Worm (Caenorhabditis elegans) whole organism, L1 larva: ENCODE data around the gene F49C12.6.

ENCODE experiments used
- C04F5.9 ChIP-seq: sonication (generic microtip); optimal IDR thresholded peaks from 2 replicates; lab custom pipeline; 2016; ENCODE audit warnings: missing genetic modification characterization, missing compliant biosample characterization
- aha-1 ChIP-seq: fragments of 150-350 bp; optimal IDR thresholded peaks from 2 replicates; lab custom pipeline; 2014; ENCODE audit warnings: missing biosample characterization, missing genetic modification characterization
- blmp-1 ChIP-seq: fragments of 150-350 bp; optimal IDR thresholded peaks from 2 replicates; lab custom pipeline; 2014; ENCODE audit warnings: missing biosample characterization, missing genetic modification characterization
- ceh-8 ChIP-seq: fragments of 200-800 bp; sonication (Bioruptor generic); optimal IDR thresholded peaks from 2 replicates; lab custom pipeline; 2018; ENCODE audit warnings: mild to moderate bottlenecking, missing genetic modification characterization, moderate library complexity, missing compliant biosample characterization
- ceh-82 ChIP-seq, 3 experiments: fragments of 150-350 bp in 1 of 3; sonication (generic microtip) in 2 of 3; optimal IDR thresholded peaks; 2 replicates each; lab custom pipeline; 2014 to 2017; ENCODE audit warnings: missing biosample characterization in 3 of 3, missing genetic modification characterization in 3 of 3
- ceh-88 ChIP-seq: fragments of 200-800 bp; sonication (Bioruptor generic); IDR thresholded peaks from 2 replicates; pipeline ENCODE4 v1.3.6; 2022; ENCODE audit warnings: missing genetic modification characterization, missing compliant biosample characterization
- ceh-90 ChIP-seq: sonication (generic microtip); optimal IDR thresholded peaks from 2 replicates; lab custom pipeline; 2016; ENCODE audit warnings: missing genetic modification characterization, missing compliant biosample characterization
- dsc-1 ChIP-seq: sonication (generic microtip); optimal IDR thresholded peaks from 2 replicates; lab custom pipeline; 2016; ENCODE audit warnings: mild to moderate bottlenecking, missing genetic modification characterization, missing compliant biosample characterization
- efl-1 ChIP-seq, 4 experiments: fragments of 150-350 bp; optimal IDR thresholded peaks in 3 of 4; peaks in 1 of 4; 1 replicate in 1 of 4; 2 replicates in 3 of 4; lab custom pipeline; 2014; ENCODE audit warnings: missing biosample characterization in 2 of 4, missing genetic modification characterization in 2 of 4, missing genetic modification reagents in 2 of 4
- efl-3 ChIP-seq: fragments of 200-800 bp; sonication (Bioruptor generic); optimal IDR thresholded peaks from 2 replicates; lab custom pipeline; 2018; ENCODE audit warnings: mild to moderate bottlenecking, missing genetic modification characterization, missing compliant biosample characterization
- egl-27 ChIP-seq, 2 experiments: fragments of 150-350 bp in 1 of 2; sonication (generic microtip); optimal IDR thresholded peaks; 3 replicates each; lab custom pipeline; 2017 to 2018; ENCODE audit warnings: missing biosample characterization in 2 of 2, missing genetic modification characterization in 2 of 2, missing genetic modification reagents in 2 of 2
- elt-2 ChIP-seq: sonication (generic microtip); optimal IDR thresholded peaks from 2 replicates; lab custom pipeline; 2016; ENCODE audit warnings: missing genetic modification characterization, mild to moderate bottlenecking, inconsistent platforms, missing compliant biosample characterization, missing genetic modification reagents
- elt-3 ChIP-seq, 6 experiments: fragments of 150-350 bp in 1 of 6; sonication (generic microtip); optimal IDR thresholded peaks; 2 replicates each; lab custom pipeline; 2017 to 2018; ENCODE audit warnings: missing biosample characterization in 6 of 6, missing genetic modification characterization in 6 of 6, inconsistent platforms in 1 of 6
- ets-5 ChIP-seq: fragments of 200-800 bp; sonication (Bioruptor generic); IDR thresholded peaks from 2 replicates; pipeline ENCODE4 v1.3.6; 2022; ENCODE audit warnings: missing genetic modification characterization, missing compliant biosample characterization
- fkh-4 ChIP-seq: sonication (generic microtip); optimal IDR thresholded peaks from 2 replicates; lab custom pipeline; 2016; ENCODE audit warnings: missing compliant biosample characterization, missing genetic modification characterization, borderline replicate concordance
- fkh-8 ChIP-seq: sonication (generic microtip); optimal IDR thresholded peaks from 2 replicates; lab custom pipeline; 2016; ENCODE audit warnings: mild to moderate bottlenecking, missing genetic modification characterization, missing compliant biosample characterization
- fos-1 ChIP-seq: fragments of 150-350 bp; optimal IDR thresholded peaks from 2 replicates; lab custom pipeline; 2014; ENCODE audit warnings: missing biosample characterization, missing genetic modification characterization
- hpl-2 ChIP-seq: fragments of 150-350 bp; optimal IDR thresholded peaks from 2 replicates; lab custom pipeline; 2014; ENCODE audit warnings: missing biosample characterization, missing genetic modification reagents, missing genetic modification characterization
- irx-1 ChIP-seq: sonication (generic microtip); optimal IDR thresholded peaks from 2 replicates; lab custom pipeline; 2016; ENCODE audit warnings: missing genetic modification characterization, missing compliant biosample characterization
- isw-1 ChIP-seq: fragments of 200-800 bp; sonication (Bioruptor generic); IDR thresholded peaks from 2 replicates; pipeline ENCODE4 v1.3.6; 2022; ENCODE audit warnings: missing genetic modification characterization, missing compliant biosample characterization
- lin-13 ChIP-seq: fragments of 150-350 bp; optimal IDR thresholded peaks from 2 replicates; lab custom pipeline; 2014; ENCODE audit warnings: missing biosample characterization, missing genetic modification reagents, missing genetic modification characterization
- lin-15B ChIP-seq: fragments of 150-350 bp; sonication (generic microtip); optimal IDR thresholded peaks from 3 replicates; lab custom pipeline; 2014; ENCODE audit warnings: missing biosample characterization, missing genetic modification characterization
- mef-2 ChIP-seq: fragments of 150-350 bp; optimal IDR thresholded peaks from 2 replicates; lab custom pipeline; 2014; ENCODE audit warnings: missing biosample characterization, missing genetic modification characterization
- mep-1 ChIP-seq: fragments of 150-350 bp; optimal IDR thresholded peaks from 2 replicates; lab custom pipeline; 2014; ENCODE audit warnings: missing biosample characterization, missing genetic modification characterization
- nhr-237 ChIP-seq: fragments of 150-350 bp; optimal IDR thresholded peaks from 2 replicates; lab custom pipeline; 2014; ENCODE audit warnings: missing biosample characterization, missing genetic modification characterization
- nhr-47 ChIP-seq: sonication (generic microtip); optimal IDR thresholded peaks from 2 replicates; lab custom pipeline; 2016; ENCODE audit warnings: mild to moderate bottlenecking, missing genetic modification characterization, moderate library complexity, missing compliant biosample characterization
- nhr-76 ChIP-seq: sonication (generic microtip); optimal IDR thresholded peaks from 2 replicates; lab custom pipeline; 2017; ENCODE audit warnings: missing biosample characterization, missing genetic modification characterization
- nhr-90 ChIP-seq: sonication (generic microtip); optimal IDR thresholded peaks from 2 replicates; lab custom pipeline; 2016; ENCODE audit warnings: mild to moderate bottlenecking, missing genetic modification characterization, missing compliant biosample characterization; ENCODE audit not compliant: poor library complexity
- pag-3 ChIP-seq: sonication (generic microtip); optimal IDR thresholded peaks from 2 replicates; lab custom pipeline; 2017; ENCODE audit warnings: missing genetic modification characterization, mild to moderate bottlenecking, missing compliant biosample characterization, antibody characterized with exemption, borderline replicate concordance; ENCODE audit not compliant: insufficient read depth
- pax-3 ChIP-seq: fragments of 200-800 bp; sonication (Bioruptor generic); optimal IDR thresholded peaks from 2 replicates; lab custom pipeline; 2018; ENCODE audit warnings: mild to moderate bottlenecking, missing genetic modification characterization, moderate library complexity, missing compliant biosample characterization
- rnt-1 ChIP-seq: sonication (generic microtip); optimal IDR thresholded peaks from 2 replicates; lab custom pipeline; 2016; ENCODE audit warnings: mild to moderate bottlenecking, missing genetic modification characterization, moderate library complexity, missing compliant biosample characterization
- skn-1 ChIP-seq: fragments of 150-350 bp; optimal IDR thresholded peaks from 2 replicates; lab custom pipeline; 2014; ENCODE audit warnings: missing biosample characterization, missing genetic modification characterization
- sptf-1 ChIP-seq: fragments of 150-350 bp; optimal IDR thresholded peaks from 2 replicates; lab custom pipeline; 2014; ENCODE audit warnings: missing biosample characterization, missing genetic modification characterization
- sup-37 ChIP-seq: fragments of 200-800 bp; sonication (Bioruptor generic); optimal IDR thresholded peaks from 2 replicates; lab custom pipeline; 2018; ENCODE audit warnings: mild to moderate bottlenecking, missing genetic modification characterization, missing compliant biosample characterization
- swsn-7 ChIP-seq: sonication (generic microtip); optimal IDR thresholded peaks from 2 replicates; lab custom pipeline; 2016; ENCODE audit warnings: missing genetic modification characterization, missing compliant biosample characterization
- tbx-2 ChIP-seq: sonication (generic microtip); optimal IDR thresholded peaks from 2 replicates; lab custom pipeline; 2016; ENCODE audit warnings: missing genetic modification characterization, missing compliant biosample characterization
- unc-98 ChIP-seq: fragments of 200-800 bp; sonication (Bioruptor generic); IDR thresholded peaks from 2 replicates; pipeline ENCODE4 v1.3.6; 2022; ENCODE audit warnings: missing genetic modification characterization, missing compliant biosample characterization

Gene F49C12.6

ce11 chrIV:9267581-9267980 lies 41.3 kb downstream of the F49C12.6 start:
- TF ChIP-seq tbx-2 (tag; lab: Kevin White, UChicago): no peak
- no peak for TF ChIP-seq nhr-237 (tag; lab: Kevin White, UChicago)
- TF ChIP-seq hpl-2 (GFP tag; lab: Kevin White, UChicago): no peak
- TF ChIP-seq nhr-76 (tag; lab: Kevin White, UChicago): no peak
- TF ChIP-seq blmp-1 (tag; lab: Kevin White, UChicago): peak; percentile 56
- TF ChIP-seq, all 84 proteins: peak for 1

- no peak for TF ChIP-seq C04F5.9 (tag; lab: Kevin White, UChicago)
- no peak for TF ChIP-seq irx-1 (tag; lab: Kevin White, UChicago)
- TF ChIP-seq, all 84 proteins: peak for 0
Observed at ce11 chrIV:9266464-9266863, 42.4 kb downstream of the F49C12.6 start, which contains the start of gene Y11D7A.19. Gene Y11D7A.19 (minus strand): TSS chrIV:9266564.

ce11 chrIV:9264513-9264912 lies 44.4 kb downstream of the F49C12.6 start:
- TF ChIP-seq fos-1: no peak
- TF ChIP-seq sptf-1: no peak
- no peak for TF ChIP-seq ceh-82 (tag; optimal IDR thresholded peaks at IDR 0.05; lab: Kevin White, UChicago)
- no peak for TF ChIP-seq tbx-2 (tag; lab: Kevin White, UChicago)
- TF ChIP-seq hpl-2 (GFP tag; lab: Kevin White, UChicago): no peak
- no peak for TF ChIP-seq rnt-1 (tag; lab: Kevin White, UChicago)
- no peak for TF ChIP-seq ets-5 (GFP tag; lab: Robert Waterston, UW)
- no peak for TF ChIP-seq efl-3 (GFP tag; lab: Kevin White, UChicago)

- TF ChIP-seq aha-1 (tag; lab: Kevin White, UChicago) (no peak), mef-2 (no peak), elt-2 (no peak), mep-1 (tag; lab: Kevin White, UChicago) (no peak), efl-3 (GFP tag; lab: Kevin White, UChicago) (no peak), fkh-4 (tag; lab: Kevin White, UChicago) (no peak), ceh-82 (tag; optimal IDR thresholded peaks at IDR 0.05; lab: Kevin White, UChicago) (no peak), ceh-88 (GFP tag; lab: Robert Waterston, UW) (no peak), fkh-8 (tag; lab: Kevin White, UChicago) (no peak), fos-1 (no peak), unc-98 (no peak), swsn-7 (tag; lab: Kevin White, UChicago) (no peak), skn-1 (no peak), ets-5 (GFP tag; lab: Robert Waterston, UW) (no peak)
Observed at ce11 chrIV:9263812-9264320, 45.0 kb downstream of the F49C12.6 start, which contains the start of gene flh-1. Gene flh-1 (minus strand): TSS chrIV:9264270.

- TF ChIP-seq ceh-8: no peak
- TF ChIP-seq efl-1 (optimal IDR thresholded peaks at IDR 0.05; lab: Kevin White, UChicago): no peak
- TF ChIP-seq efl-1 (GFP tag; optimal IDR thresholded peaks at IDR 0.05 in 1 of 2; lab: Kevin White, UChicago): no peak
- no peak for TF ChIP-seq mef-2
- TF ChIP-seq lin-13: no peak
- no peak for TF ChIP-seq pag-3
- no peak for TF ChIP-seq ceh-90 (tag; lab: Kevin White, UChicago)
- no peak for TF ChIP-seq nhr-90 (tag; lab: Kevin White, UChicago)
- no peak for TF ChIP-seq sup-37 (GFP tag; lab: Kevin White, UChicago)
- TF ChIP-seq elt-3 (tag; optimal IDR thresholded peaks at IDR 0.05; lab: Kevin White, UChicago): no peak
- no peak for TF ChIP-seq nhr-47 (tag; lab: Kevin White, UChicago)
- no peak for TF ChIP-seq C04F5.9 (tag; lab: Kevin White, UChicago)
- TF ChIP-seq elt-2: no peak
- TF ChIP-seq irx-1 (tag; lab: Kevin White, UChicago): no peak
- no peak for TF ChIP-seq lin-15B (tag; lab: Kevin White, UChicago)
- no peak for TF ChIP-seq dsc-1 (tag; lab: Kevin White, UChicago)
- TF ChIP-seq isw-1 (GFP tag; lab: Robert Waterston, UW): no peak
- no peak for TF ChIP-seq pax-3 (tag; lab: Kevin White, UChicago)
- no peak for TF ChIP-seq egl-27 (tag; optimal IDR thresholded peaks at IDR 0.05; lab: Kevin White, UChicago)
- TF ChIP-seq sptf-1: no peak
Observed at ce11 chrIV:9262295-9262694, 46.6 kb downstream of the F49C12.6 start.
